Fruit fly (Drosophila melanogaster): Measurements from ENCODE around the gene CG15369.

dm6 chrX:9226837-9227236 is 10.2 kb downstream of the CG15369 start, which contains the start of gene Gr8a:
- TF ChIP-seq al (GFP tag; IDR thresholded peaks at IDR 0.05) (no peak), Bgb (GFP tag; IDR thresholded peaks at IDR 0.05; ENCODE audit: partially characterized antibody) (no peak), MESR4 (GFP tag; optimal IDR thresholded peaks at IDR 0.05) (no peak), CG15514 (GFP tag; optimal IDR thresholded peaks at IDR 0.05) (no peak), lola (GFP tag; optimal IDR thresholded peaks at IDR 0.05) (no peak), Tbp (GFP tag; optimal IDR thresholded peaks at IDR 0.05) (no peak), usp (GFP tag; optimal IDR thresholded peaks at IDR 0.05) (no peak), CG2678 (tag; optimal IDR thresholded peaks at IDR 0.05) (no peak), CG42726 (GFP tag; IDR thresholded peaks at IDR 0.05; ENCODE audit: partially characterized antibody) (no peak), CG15601 (tag; optimal IDR thresholded peaks at IDR 0.05) (no peak)

Measured in whole organism, embryonic.